ENCODE assay signal across 1 fruit fly cellular context in the genomic region with DNA sequence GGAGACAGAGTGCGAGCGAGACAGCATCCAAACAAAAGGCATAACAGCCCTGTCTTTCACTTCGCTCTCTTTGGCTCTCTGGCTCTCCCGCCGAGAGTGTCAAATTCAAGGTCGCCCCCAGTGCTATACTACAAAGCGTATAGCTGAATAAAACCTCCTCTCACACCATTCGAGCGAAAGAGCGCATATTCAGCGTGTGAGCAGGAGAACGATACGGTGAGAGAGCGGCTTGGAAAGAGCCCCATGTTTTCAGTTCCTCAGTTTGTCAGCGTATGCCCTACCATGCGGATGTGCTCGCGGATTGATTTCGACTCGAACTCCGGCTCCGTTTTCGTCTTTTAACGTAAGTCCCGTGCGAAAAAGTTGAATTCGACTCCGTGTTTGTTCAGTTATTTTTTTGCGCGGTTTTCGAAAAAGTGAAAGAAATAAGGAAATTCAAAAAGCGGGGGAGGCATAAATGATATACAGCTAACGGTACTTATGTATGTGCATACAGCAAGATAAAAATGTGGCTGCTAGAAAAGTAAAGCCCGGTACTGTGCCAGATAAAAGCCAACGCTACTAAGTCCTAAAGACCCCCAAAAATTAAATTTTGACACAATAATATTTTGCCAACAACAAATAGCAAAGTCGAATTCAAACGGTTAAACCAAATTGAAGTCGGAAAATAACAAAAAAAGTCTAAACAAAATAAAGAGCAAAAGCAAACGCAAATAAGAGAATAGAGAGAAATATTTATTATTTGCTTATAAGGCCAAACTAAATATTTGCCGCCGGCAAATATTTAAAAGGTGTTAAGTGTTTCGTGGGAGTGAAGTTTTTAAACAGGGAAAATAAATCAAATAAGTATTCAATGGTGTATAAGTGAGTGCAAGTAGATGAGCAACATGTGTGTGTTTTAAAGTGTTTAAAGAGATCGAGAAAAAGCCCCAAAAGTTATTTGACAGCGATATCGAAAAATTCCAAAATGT.
TF ChIP-seq lines count a peak whose summit lies in the region.

A gene (plus strand): TSS at position 256 of the 971 bp plus-strand sequence.

TF ChIP-seq in whole organism, embryonic, 481 proteins besides CTCF, POLR2A, EP300 and RAD21 (continued from another document):
- TF ChIP-seq fd96Cb (tag; optimal IDR thresholded peaks at IDR 0.05; lab: Kevin White, UChicago) (no peak), bowl (GFP tag; IDR thresholded peaks at IDR 0.05; lab: Robert Waterston, UW) (no peak), ro (GFP tag; IDR thresholded peaks at IDR 0.05; lab: Robert Waterston, UW) (no peak), sima (GFP tag; optimal IDR thresholded peaks at IDR 0.05; lab: Kevin White, UChicago) (no peak), CG30403 (GFP tag; optimal IDR thresholded peaks at IDR 0.05; lab: Kevin White, UChicago) (no peak), Lpt (GFP tag; optimal IDR thresholded peaks at IDR 0.05; lab: Kevin White, UChicago) (no peak), CG9932 (GFP tag; IDR thresholded peaks at IDR 0.05; lab: Robert Waterston, UW) (0 out of 2 replicates have a peak, but pooled peaks have one; percentile 7), Sry-δ (GFP tag; optimal IDR thresholded peaks at IDR 0.05; lab: Kevin White, UChicago) (no peak), Deaf1 (tag; optimal IDR thresholded peaks at IDR 0.05; lab: Kevin White, UChicago) (no peak), kni (GFP tag; optimal IDR thresholded peaks at IDR 0.05; lab: Kevin White, UChicago) (peak; percentile 15), CG11695 (GFP tag; IDR thresholded peaks at IDR 0.05; lab: Robert Waterston, UW) (0 out of 3 replicates have a peak, but pooled peaks have one; percentile 28), fd3F (GFP tag; optimal IDR thresholded peaks at IDR 0.05; lab: Kevin White, UChicago) (no peak), sug (tag; optimal IDR thresholded peaks at IDR 0.05; lab: Kevin White, UChicago) (no peak), Dbx (GFP tag; IDR thresholded peaks at IDR 0.05; lab: Robert Waterston, UW) (peak; percentile 35; the same call in 2 of the 3 replicates), CG10321 (GFP tag; IDR thresholded peaks at IDR 0.05; lab: Robert Waterston, UW) (no peak), wek (GFP tag; optimal IDR thresholded peaks at IDR 0.05; lab: Kevin White, UChicago) (peak; percentile 32), crol (GFP tag; IDR thresholded peaks at IDR 0.05; lab: Robert Waterston, UW) (peak; percentile 38; the same call in 1 of the 2 replicates), Scr (GFP tag; IDR thresholded peaks at IDR 0.05; lab: Robert Waterston, UW; ENCODE audit: partially characterized antibody) (no peak; the same call in none of the 2 replicates), slbo (GFP tag; IDR thresholded peaks at IDR 0.05; lab: Robert Waterston, UW) (no peak), CG9609 (GFP tag; optimal IDR thresholded peaks at IDR 0.05; lab: Kevin White, UChicago) (no peak), wor (GFP tag; IDR thresholded peaks at IDR 0.05; lab: Robert Waterston, UW) (no peak), CG14441 (GFP tag; IDR thresholded peaks at IDR 0.05; lab: Robert Waterston, UW) (no peak), Mes4 (GFP tag; optimal IDR thresholded peaks at IDR 0.05; lab: Kevin White, UChicago) (no peak), CG3726 (GFP tag; IDR thresholded peaks at IDR 0.05; lab: Robert Waterston, UW) (no peak), dysf (GFP tag; IDR thresholded peaks at IDR 0.05; lab: Robert Waterston, UW) (no peak), fd64A (GFP tag; optimal IDR thresholded peaks at IDR 0.05; lab: Kevin White, UChicago) (no peak), CG4404 (GFP tag; IDR thresholded peaks at IDR 0.05; lab: Robert Waterston, UW) (no peak), CG8478 (optimal IDR thresholded peaks at IDR 0.05; lab: Kevin White, UChicago) (peak; percentile 82), dati (GFP tag; IDR thresholded peaks at IDR 0.05; lab: Robert Waterston, UW) (no peak), HLH54F (GFP tag; optimal IDR thresholded peaks at IDR 0.05; lab: Kevin White, UChicago) (no peak), ac (GFP tag; optimal IDR thresholded peaks at IDR 0.05; lab: Kevin White, UChicago) (peak; percentile 52), lov (optimal IDR thresholded peaks at IDR 0.05; lab: Kevin White, UChicago) (no peak), lov (GFP tag; IDR thresholded peaks at IDR 0.05; lab: Robert Waterston, UW) (no peak), CG11504 (tag; optimal IDR thresholded peaks at IDR 0.05; lab: Kevin White, UChicago) (peak; percentile 14), CG15696 (tag; optimal IDR thresholded peaks at IDR 0.05; lab: Kevin White, UChicago) (peak; percentile 74), CG10366 (GFP tag; IDR thresholded peaks at IDR 0.05; lab: Robert Waterston, UW) (no peak), gce (GFP tag; IDR thresholded peaks at IDR 0.05; lab: Robert Waterston, UW) (no peak), CG1233 (GFP tag; optimal IDR thresholded peaks at IDR 0.05; lab: Kevin White, UChicago) (peak; percentile 23), lab (GFP tag; optimal IDR thresholded peaks at IDR 0.05; lab: Kevin White, UChicago) (peak; percentile 53), CG13123 (GFP tag; optimal IDR thresholded peaks at IDR 0.05; lab: Kevin White, UChicago) (no peak), CG9817 (tag; optimal IDR thresholded peaks at IDR 0.05; lab: Kevin White, UChicago) (no peak), Fer3 (tag; optimal IDR thresholded peaks at IDR 0.05; lab: Kevin White, UChicago) (peak; percentile 38), Spps (tag; optimal IDR thresholded peaks at IDR 0.05; lab: Kevin White, UChicago) (no peak), Trl (optimal IDR thresholded peaks at IDR 0.05; lab: Kevin White, UChicago) (peak; percentile 97 to 100), Trl (GFP tag; optimal IDR thresholded peaks at IDR 0.05; lab: Kevin White, UChicago) (peak; percentile 47), CG31441 (GFP tag; IDR thresholded peaks at IDR 0.05; lab: Robert Waterston, UW) (0 out of 2 replicates have a peak, but pooled peaks have one; percentile 32), MESR4 (GFP tag; optimal IDR thresholded peaks at IDR 0.05; lab: Kevin White, UChicago) (no peak), insv (GFP tag; optimal IDR thresholded peaks at IDR 0.05; lab: Kevin White, UChicago) (no peak), CG1529 (GFP tag; optimal IDR thresholded peaks at IDR 0.05; lab: Kevin White, UChicago) (no peak)
